Fruit fly (Drosophila melanogaster): ENCODE data around the gene CG18048.

CG18048 gene

dm6 chr3R:6395572-6396295, 49.8 kb downstream of the CG18048 start:
- TF ChIP-seq CG15601 (tag; optimal IDR thresholded peaks at IDR 0.05) = peak; percentile 1
- TF ChIP-seq ftz-f1 (GFP tag; optimal IDR thresholded peaks at IDR 0.05) = no peak
- no peak for TF ChIP-seq CG10462 (GFP tag; optimal IDR thresholded peaks at IDR 0.05)
- TF ChIP-seq Med (GFP tag) = peak; percentile 61
- no peak for TF ChIP-seq CG17912 (GFP tag; optimal IDR thresholded peaks at IDR 0.05)
- peak; percentile 38 for TF ChIP-seq Sox100B (GFP tag; optimal IDR thresholded peaks at IDR 0.05)
- no peak for TF ChIP-seq CG14710 (tag; optimal IDR thresholded peaks at IDR 0.05)
- peak; percentile 22 for TF ChIP-seq Xbp1 (GFP tag; optimal IDR thresholded peaks at IDR 0.05)
- TF ChIP-seq CG10979 (tag; optimal IDR thresholded peaks at IDR 0.05) = peak; percentile 16
- peak; percentile 12 for TF ChIP-seq CG2875 (GFP tag; optimal IDR thresholded peaks at IDR 0.05)
- TF ChIP-seq corto (GFP tag; optimal IDR thresholded peaks at IDR 0.05) = peak; percentile 6
- 0 out of 2 replicates have a peak, but pooled peaks have one; percentile 23 for TF ChIP-seq Xrp1 (GFP tag; IDR thresholded peaks at IDR 0.05)
- peak; percentile 45 for TF ChIP-seq gem (tag; optimal IDR thresholded peaks at IDR 0.05)
- no peak for TF ChIP-seq Bdp1 (GFP tag; optimal IDR thresholded peaks at IDR 0.05)
- no peak for TF ChIP-seq CG17568 (GFP tag; optimal IDR thresholded peaks at IDR 0.05)
- no peak for TF ChIP-seq CG17385 (GFP tag; optimal IDR thresholded peaks at IDR 0.05)
- TF ChIP-seq fd64A (GFP tag; optimal IDR thresholded peaks at IDR 0.05) = peak; percentile 6
- no peak for TF ChIP-seq CG9876 (GFP tag; optimal IDR thresholded peaks at IDR 0.05)
- peak; percentile 26 for TF ChIP-seq Asciz (GFP tag; optimal IDR thresholded peaks at IDR 0.05)
- TF ChIP-seq CG6272 (GFP tag; IDR thresholded peaks at IDR 0.05) = no peak
- peak in 1 of 2 experiments; percentile 16 for TF ChIP-seq eve (GFP tag; optimal IDR thresholded peaks at IDR 0.05)
- TF ChIP-seq nmo (GFP tag; optimal IDR thresholded peaks at IDR 0.05) = peak; percentile 7
- peak; percentile 95 for TF ChIP-seq CG15479 (GFP tag; optimal IDR thresholded peaks at IDR 0.05)
- TF ChIP-seq sens (GFP tag) = peak; percentile 70
- no peak for TF ChIP-seq pum (GFP tag; optimal IDR thresholded peaks at IDR 0.05)
- no peak for TF ChIP-seq stc (GFP tag; IDR thresholded peaks at IDR 0.05)
- TF ChIP-seq unpg (GFP tag; optimal IDR thresholded peaks at IDR 0.05) = peak; percentile 3
- 0 out of 4 replicates have a peak, but pooled peaks have one; percentile 15 for TF ChIP-seq chinmo (GFP tag; IDR thresholded peaks at IDR 0.05; ENCODE audit: partially characterized antibody)
- no peak for TF ChIP-seq HmgZ (tag; optimal IDR thresholded peaks at IDR 0.05)
- TF ChIP-seq CG11695 (GFP tag; IDR thresholded peaks at IDR 0.05) = no peak
- peak; percentile 0 for TF ChIP-seq CG2678 (tag; optimal IDR thresholded peaks at IDR 0.05)
- no peak for TF ChIP-seq CG1024 (GFP tag; IDR thresholded peaks at IDR 0.05)
- no peak for TF ChIP-seq Awh (GFP tag; IDR thresholded peaks at IDR 0.05)
- peak; percentile 14 for TF ChIP-seq CG18262 (tag; optimal IDR thresholded peaks at IDR 0.05)
- peak in 1 of 2 experiments; percentile 35 for TF ChIP-seq Hr78 (GFP tag; optimal IDR thresholded peaks at IDR 0.05)
- TF ChIP-seq schlank (tag; optimal IDR thresholded peaks at IDR 0.05) = no peak
- TF ChIP-seq ATbp (GFP tag; optimal IDR thresholded peaks at IDR 0.05) = peak; percentile 40
- TF ChIP-seq lbe (GFP tag; optimal IDR thresholded peaks at IDR 0.05) = peak; percentile 72
- TF ChIP-seq phol (tag; optimal IDR thresholded peaks at IDR 0.05) = peak; percentile 11
- TF ChIP-seq Elba2 (GFP tag; optimal IDR thresholded peaks at IDR 0.05) = no peak
- TF ChIP-seq dmrt99B (tag; optimal IDR thresholded peaks at IDR 0.05) = no peak
- no peak for TF ChIP-seq Adf1 (GFP tag; IDR thresholded peaks at IDR 0.05)
- TF ChIP-seq D19A (tag; optimal IDR thresholded peaks at IDR 0.05) = peak; percentile 91
- TF ChIP-seq Blimp-1 (GFP tag; optimal IDR thresholded peaks at IDR 0.05) = peak; percentile 46
- no peak for TF ChIP-seq lola (GFP tag; optimal IDR thresholded peaks at IDR 0.05)
- no peak for TF ChIP-seq Neu2 (GFP tag; optimal IDR thresholded peaks at IDR 0.05; ENCODE audit: borderline replicate concordance)
- TF ChIP-seq CG1603 (tag; optimal IDR thresholded peaks at IDR 0.05) = peak; percentile 39
- TF ChIP-seq ranshi (GFP tag; IDR thresholded peaks at IDR 0.05) = 0 out of 2 replicates have a peak, but pooled peaks have one; percentile 19
